Fruit fly (Drosophila melanogaster): ENCODE data around the gene Ucp4B.

The Ucp4B gene

dm6 chr2L:5971093-5971808 is 1.6 kb downstream of the Ucp4B start (continued):
- TF ChIP-seq exex (tag; optimal IDR thresholded peaks at IDR 0.05) (peak; percentile 40), eve (GFP tag; optimal IDR thresholded peaks at IDR 0.05) (no peak), cg (GFP tag; optimal IDR thresholded peaks at IDR 0.05) (no peak), CG17385 (GFP tag; optimal IDR thresholded peaks at IDR 0.05) (no peak), E2f1 (GFP tag; IDR thresholded peaks at IDR 0.05) (no peak), lov (optimal IDR thresholded peaks at IDR 0.05) (no peak), lov (GFP tag; IDR thresholded peaks at IDR 0.05) (0 out of 3 replicates have a peak, but pooled peaks have one; percentile 14), unc-4 (GFP tag; IDR thresholded peaks at IDR 0.05; ENCODE audit: partially characterized antibody) (no peak), CG18011 (GFP tag; optimal IDR thresholded peaks at IDR 0.05) (no peak), sens (GFP tag) (peak; percentile 46), sug (tag; optimal IDR thresholded peaks at IDR 0.05) (peak; percentile 19), Aef1 (GFP tag; IDR thresholded peaks at IDR 0.05) (no peak), chif (GFP tag; optimal IDR thresholded peaks at IDR 0.05) (no peak), CG2889 (GFP tag; IDR thresholded peaks at IDR 0.05) (no peak), nau (GFP tag; optimal IDR thresholded peaks at IDR 0.05) (no peak), Mad (GFP tag; optimal IDR thresholded peaks at IDR 0.05) (no peak), dpn (GFP tag; optimal IDR thresholded peaks at IDR 0.05) (no peak), Sox102F (GFP tag; optimal IDR thresholded peaks at IDR 0.05) (no peak), jing (GFP tag; optimal IDR thresholded peaks at IDR 0.05) (no peak), mam (GFP tag; optimal IDR thresholded peaks at IDR 0.05) (no peak), sob (GFP tag; IDR thresholded peaks at IDR 0.05) (no peak), Stat92E (GFP tag; optimal IDR thresholded peaks at IDR 0.05) (no peak), vnd (GFP tag; IDR thresholded peaks at IDR 0.05; ENCODE audit: partially characterized antibody) (no peak), CG10959 (GFP tag; IDR thresholded peaks at IDR 0.05) (no peak), Antp (GFP tag; optimal IDR thresholded peaks at IDR 0.05) (no peak), unpg (GFP tag; optimal IDR thresholded peaks at IDR 0.05) (no peak), CG5180 (GFP tag; optimal IDR thresholded peaks at IDR 0.05) (no peak), pb (GFP tag; optimal IDR thresholded peaks at IDR 0.05) (no peak), pan (optimal IDR thresholded peaks at IDR 0.05) (no peak), pan (GFP tag; optimal IDR thresholded peaks at IDR 0.05 in 1 of 2, IDR thresholded peaks at IDR 0.05 in 1 of 2) (no peak), h (optimal IDR thresholded peaks at IDR 0.05) (no peak), CG4730 (GFP tag; IDR thresholded peaks at IDR 0.05) (no peak), nerfin-1 (tag; optimal IDR thresholded peaks at IDR 0.05) (no peak), ssp (GFP tag; IDR thresholded peaks at IDR 0.05) (no peak), BEAF-32 (GFP tag; optimal IDR thresholded peaks at IDR 0.05) (no peak), yki (optimal IDR thresholded peaks at IDR 0.05) (no peak), fd96Cb (tag; optimal IDR thresholded peaks at IDR 0.05) (no peak), Ssrp (tag; optimal IDR thresholded peaks at IDR 0.05) (no peak), CG4820 (GFP tag; optimal IDR thresholded peaks at IDR 0.05) (no peak), so (GFP tag; IDR thresholded peaks at IDR 0.05) (0 out of 3 replicates have a peak, but pooled peaks have one; percentile 11), CG14050 (GFP tag; IDR thresholded peaks at IDR 0.05) (no peak), CG1602 (GFP tag; optimal IDR thresholded peaks at IDR 0.05) (no peak), pita (GFP tag; optimal IDR thresholded peaks at IDR 0.05) (no peak), slp2 (GFP tag; optimal IDR thresholded peaks at IDR 0.05) (no peak), cwo (GFP tag; optimal IDR thresholded peaks at IDR 0.05) (no peak), Awh (GFP tag; IDR thresholded peaks at IDR 0.05) (peak; percentile 75), HLHmδ (GFP tag; optimal IDR thresholded peaks at IDR 0.05) (no peak), grn (GFP tag; optimal IDR thresholded peaks at IDR 0.05) (no peak), CG30403 (GFP tag; optimal IDR thresholded peaks at IDR 0.05) (no peak), ems (GFP tag; optimal IDR thresholded peaks at IDR 0.05) (no peak), tgo (GFP tag; IDR thresholded peaks at IDR 0.05) (no peak), NFAT (GFP tag; IDR thresholded peaks at IDR 0.05) (no peak)

All from whole organism, embryonic.